Fruit fly (Drosophila melanogaster): ENCODE data around the gene ncm.

dm6 chr2L:18448639-18449430, at the start of gene ncm:
- TF ChIP-seq CG8478 (optimal IDR thresholded peaks at IDR 0.05) (no peak), CTCF (optimal IDR thresholded peaks at IDR 0.05) (no peak)
